Fruit fly (Drosophila melanogaster): Measurements from ENCODE around the gene DopEcR.

DNA sequence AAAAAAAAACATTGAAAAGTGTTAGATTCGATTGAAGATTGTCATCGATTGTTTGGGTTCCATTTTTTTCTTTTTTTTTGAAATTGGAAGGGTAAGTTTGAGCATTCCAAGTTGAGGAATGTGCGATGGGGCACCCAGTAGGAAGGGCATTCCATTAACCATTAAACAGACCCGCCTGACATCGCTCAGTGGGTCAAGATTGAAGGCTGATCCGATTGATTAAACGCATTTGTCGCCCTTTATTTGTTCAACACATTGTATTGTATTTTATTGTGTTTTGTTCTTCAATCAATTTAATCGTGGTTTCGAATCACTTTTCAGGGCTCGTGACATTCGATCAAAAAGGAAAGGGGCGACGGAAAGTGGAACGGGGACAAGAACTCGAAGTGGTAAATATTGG lies 39.1 kb downstream of the DopEcR start:
- TF ChIP-seq psq (optimal IDR thresholded peaks at IDR 0.05) (no peak), pan (optimal IDR thresholded peaks at IDR 0.05) (no peak), usp (GFP tag; optimal IDR thresholded peaks at IDR 0.05) (no peak), CG8478 (optimal IDR thresholded peaks at IDR 0.05) (no peak), Dll (optimal IDR thresholded peaks at IDR 0.05) (no peak)
